Worm (Caenorhabditis elegans): ENCODE results near the gene wht-8.

- TF ChIP-seq jun-1 (tag; optimal IDR thresholded peaks at IDR 0.05) (no peak), zag-1 (tag; optimal IDR thresholded peaks at IDR 0.05) (no peak), elt-3 (tag; optimal IDR thresholded peaks at IDR 0.05) (peak in 2 of 6 experiments; percentile 30 to 41), lsy-2 (tag; optimal IDR thresholded peaks at IDR 0.05) (peak in 1 of 2 experiments; percentile 38), nhr-28 (tag; optimal IDR thresholded peaks at IDR 0.05) (no peak), aly-2 (tag; optimal IDR thresholded peaks at IDR 0.05) (no peak), fkh-8 (tag; optimal IDR thresholded peaks at IDR 0.05) (no peak), mdl-1 (tag; optimal IDR thresholded peaks at IDR 0.05) (no peak), lin-39 (tag; optimal IDR thresholded peaks at IDR 0.05) (no peak), lin-15B (tag; optimal IDR thresholded peaks at IDR 0.05) (no peak), blmp-1 (tag; optimal IDR thresholded peaks at IDR 0.05) (peak; percentile 69), pax-3 (tag; optimal IDR thresholded peaks at IDR 0.05) (no peak), fos-1 (tag; optimal IDR thresholded peaks at IDR 0.05) (no peak)
These were observed 43.5 kb downstream of the wht-8 start for ce11 chrIII:11262089-11262488.
